Worm (Caenorhabditis elegans) whole organism, L1 larva: ENCODE data around the gene R12A1.3.

ENCODE experiments used
- C04F5.9 ChIP-seq: sonication (generic microtip); optimal IDR thresholded peaks from 2 replicates; lab custom pipeline; 2016; ENCODE audit warnings: missing genetic modification characterization, missing compliant biosample characterization
- C34B4.2 ChIP-seq: sonication (generic microtip); optimal IDR thresholded peaks from 2 replicates; lab custom pipeline; 2017; ENCODE audit warnings: mild to moderate bottlenecking, missing genetic modification characterization, missing compliant biosample characterization
- alr-1 ChIP-seq: fragments of 200-800 bp; sonication (Bioruptor generic); optimal IDR thresholded peaks from 2 replicates; lab custom pipeline; 2018; ENCODE audit warnings: borderline replicate concordance, mild to moderate bottlenecking, missing genetic modification characterization, missing compliant biosample characterization
- ceh-8 ChIP-seq: fragments of 200-800 bp; sonication (Bioruptor generic); optimal IDR thresholded peaks from 2 replicates; lab custom pipeline; 2018; ENCODE audit warnings: mild to moderate bottlenecking, missing genetic modification characterization, moderate library complexity, missing compliant biosample characterization
- ceh-88 ChIP-seq: fragments of 200-800 bp; sonication (Bioruptor generic); IDR thresholded peaks from 2 replicates; pipeline ENCODE4 v1.3.6; 2022; ENCODE audit warnings: missing genetic modification characterization, missing compliant biosample characterization
- ces-1 ChIP-seq: fragments of 150-350 bp; optimal IDR thresholded peaks from 2 replicates; lab custom pipeline; 2014; ENCODE audit warnings: missing biosample characterization, missing genetic modification reagents, missing genetic modification characterization
- efl-3 ChIP-seq: fragments of 200-800 bp; sonication (Bioruptor generic); optimal IDR thresholded peaks from 2 replicates; lab custom pipeline; 2018; ENCODE audit warnings: mild to moderate bottlenecking, missing genetic modification characterization, missing compliant biosample characterization
- egl-13 ChIP-seq: sonication (generic microtip); optimal IDR thresholded peaks from 2 replicates; lab custom pipeline; 2016; ENCODE audit warnings: missing genotype, missing genetic modification reagents, missing genetic modification characterization, missing compliant biosample characterization
- elt-3 ChIP-seq, 6 experiments: fragments of 150-350 bp in 1 of 6; sonication (generic microtip); optimal IDR thresholded peaks; 2 replicates each; lab custom pipeline; 2017 to 2018; ENCODE audit warnings: missing biosample characterization in 6 of 6, missing genetic modification characterization in 6 of 6, inconsistent platforms in 1 of 6
- fkh-10 ChIP-seq: sonication (generic microtip); optimal IDR thresholded peaks from 2 replicates; lab custom pipeline; 2017; ENCODE audit warnings: missing biosample characterization, missing genetic modification reagents, missing genetic modification characterization
- fos-1 ChIP-seq: fragments of 150-350 bp; optimal IDR thresholded peaks from 2 replicates; lab custom pipeline; 2014; ENCODE audit warnings: missing biosample characterization, missing genetic modification characterization
- grh-1 ChIP-seq: fragments of 200-800 bp; sonication (Bioruptor generic); IDR thresholded peaks from 2 replicates; pipeline ENCODE4 v1.3.6; 2022; ENCODE audit warnings: missing genetic modification reagents, missing genetic modification characterization, missing compliant biosample characterization
- isw-1 ChIP-seq: fragments of 200-800 bp; sonication (Bioruptor generic); IDR thresholded peaks from 2 replicates; pipeline ENCODE4 v1.3.6; 2022; ENCODE audit warnings: missing genetic modification characterization, missing compliant biosample characterization
- jun-1 ChIP-seq: fragments of 150-350 bp; optimal IDR thresholded peaks from 2 replicates; lab custom pipeline; 2014; ENCODE audit warnings: missing biosample characterization, missing genetic modification reagents, missing genetic modification characterization
- lin-14 ChIP-seq: fragments of 200-800 bp; sonication (Bioruptor generic); optimal IDR thresholded peaks from 2 replicates; lab custom pipeline; 2018; ENCODE audit warnings: mild to moderate bottlenecking, missing genetic modification characterization, moderate library complexity, missing compliant biosample characterization
- lin-35 ChIP-seq, 2 experiments: fragments of 150-350 bp; optimal IDR thresholded peaks; 2 replicates each; lab custom pipeline; 2014; ENCODE audit warnings: missing biosample characterization in 2 of 2, missing genetic modification characterization in 2 of 2, missing genetic modification reagents in 2 of 2
- lsy-2 ChIP-seq, 2 experiments: fragments of 150-350 bp; optimal IDR thresholded peaks; 2 replicates each; lab custom pipeline; 2014; ENCODE audit warnings: missing biosample characterization in 2 of 2, missing genetic modification characterization in 2 of 2
- nhr-12 ChIP-seq: sonication (generic microtip); optimal IDR thresholded peaks from 2 replicates; lab custom pipeline; 2017; ENCODE audit warnings: missing biosample characterization, missing genetic modification characterization
- nhr-19 ChIP-seq: fragments of 200-800 bp; sonication (Bioruptor generic); conservative IDR thresholded peaks from 2 replicates; pipeline ENCODE4 v1.3.6; 2022; ENCODE audit warnings: missing genetic modification characterization, missing compliant biosample characterization
- nhr-237 ChIP-seq: fragments of 150-350 bp; optimal IDR thresholded peaks from 2 replicates; lab custom pipeline; 2014; ENCODE audit warnings: missing biosample characterization, missing genetic modification characterization
- nhr-47 ChIP-seq: sonication (generic microtip); optimal IDR thresholded peaks from 2 replicates; lab custom pipeline; 2016; ENCODE audit warnings: mild to moderate bottlenecking, missing genetic modification characterization, moderate library complexity, missing compliant biosample characterization
- nhr-71 ChIP-seq: sonication (generic microtip); optimal IDR thresholded peaks from 2 replicates; lab custom pipeline; 2016; ENCODE audit warnings: mild to moderate bottlenecking, missing genetic modification characterization, moderate library complexity, missing compliant biosample characterization
- nhr-77 ChIP-seq: fragments of 150-350 bp; optimal IDR thresholded peaks from 2 replicates; lab custom pipeline; 2014; ENCODE audit warnings: missing biosample characterization, missing genetic modification characterization
- nhr-84 ChIP-seq: sonication (generic microtip); optimal IDR thresholded peaks from 2 replicates; lab custom pipeline; 2017; ENCODE audit warnings: missing biosample characterization, missing genetic modification characterization
- nhr-90 ChIP-seq: sonication (generic microtip); optimal IDR thresholded peaks from 2 replicates; lab custom pipeline; 2016; ENCODE audit warnings: mild to moderate bottlenecking, missing genetic modification characterization, missing compliant biosample characterization; ENCODE audit not compliant: poor library complexity
- pax-3 ChIP-seq: fragments of 200-800 bp; sonication (Bioruptor generic); optimal IDR thresholded peaks from 2 replicates; lab custom pipeline; 2018; ENCODE audit warnings: mild to moderate bottlenecking, missing genetic modification characterization, moderate library complexity, missing compliant biosample characterization
- rnt-1 ChIP-seq: sonication (generic microtip); optimal IDR thresholded peaks from 2 replicates; lab custom pipeline; 2016; ENCODE audit warnings: mild to moderate bottlenecking, missing genetic modification characterization, moderate library complexity, missing compliant biosample characterization
- skn-1 ChIP-seq: fragments of 150-350 bp; optimal IDR thresholded peaks from 2 replicates; lab custom pipeline; 2014; ENCODE audit warnings: missing biosample characterization, missing genetic modification characterization
- snpc-4 ChIP-seq: fragments of 150-350 bp; optimal IDR thresholded peaks from 2 replicates; lab custom pipeline; 2014; ENCODE audit warnings: missing biosample characterization, missing genetic modification characterization
- sox-4 ChIP-seq: sonication (generic microtip); optimal IDR thresholded peaks from 2 replicates; lab custom pipeline; 2016; ENCODE audit warnings: missing genetic modification characterization, missing compliant biosample characterization
- sptf-1 ChIP-seq: fragments of 150-350 bp; optimal IDR thresholded peaks from 2 replicates; lab custom pipeline; 2014; ENCODE audit warnings: missing biosample characterization, missing genetic modification characterization
- sup-37 ChIP-seq: fragments of 200-800 bp; sonication (Bioruptor generic); optimal IDR thresholded peaks from 2 replicates; lab custom pipeline; 2018; ENCODE audit warnings: mild to moderate bottlenecking, missing genetic modification characterization, missing compliant biosample characterization
- tbx-2 ChIP-seq: sonication (generic microtip); optimal IDR thresholded peaks from 2 replicates; lab custom pipeline; 2016; ENCODE audit warnings: missing genetic modification characterization, missing compliant biosample characterization
- unc-130 ChIP-seq: fragments of 150-350 bp; optimal IDR thresholded peaks from 2 replicates; lab custom pipeline; 2017; ENCODE audit warnings: missing biosample characterization, missing genetic modification characterization, inconsistent platforms
- unc-30 ChIP-seq: sonication (generic microtip); optimal IDR thresholded peaks from 2 replicates; lab custom pipeline; 2017; ENCODE audit warnings: missing biosample characterization, missing genetic modification characterization
- unc-62 ChIP-seq: fragments of 150-350 bp; optimal IDR thresholded peaks from 2 replicates; lab custom pipeline; 2014; ENCODE audit warnings: missing biosample characterization, missing genetic modification reagents, missing genetic modification characterization
- vab-15 ChIP-seq: sonication (generic microtip); optimal IDR thresholded peaks from 2 replicates; lab custom pipeline; 2017; ENCODE audit warnings: missing genotype, mild to moderate bottlenecking, missing genetic modification characterization, missing compliant biosample characterization
- zip-4 ChIP-seq: fragments of 200-800 bp; sonication (Bioruptor generic); optimal IDR thresholded peaks from 2 replicates; lab custom pipeline; 2018; ENCODE audit warnings: mild to moderate bottlenecking, missing genetic modification characterization, moderate library complexity, missing compliant biosample characterization

The R12A1.3 gene

DNA sequence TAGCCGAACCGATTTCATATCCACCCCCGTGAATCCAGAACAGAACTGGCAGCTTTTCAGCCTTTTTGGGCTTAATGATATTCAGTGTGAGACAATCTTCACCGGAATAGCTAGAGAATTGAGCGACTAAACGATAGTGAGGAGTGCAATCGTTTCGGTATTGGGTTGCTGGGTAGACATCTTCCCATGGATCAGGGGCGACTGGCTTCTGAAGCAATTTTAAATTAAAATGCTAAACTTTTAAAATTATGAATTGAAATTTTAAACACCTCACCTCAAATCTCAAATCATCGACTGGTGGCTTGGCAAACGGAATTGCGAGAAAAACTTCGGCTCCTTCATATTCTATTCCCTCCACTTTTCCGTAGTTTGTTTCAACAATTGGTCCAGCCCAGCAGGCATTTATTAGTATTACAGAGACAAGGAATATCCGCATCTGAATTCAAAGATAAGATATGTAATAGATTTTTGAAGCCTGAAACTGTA is 6.2 kb upstream of the R12A1.3 start, which contains the start of gene ges-1:
ges-1 (minus strand) TSS at position 436 of the 486 bp plus-strand sequence.
- TF ChIP-seq vab-15 (no peak), C04F5.9 (tag; lab: Kevin White, UChicago) (no peak), ces-1 (GFP tag; lab: Kevin White, UChicago) (no peak), unc-62 (GFP tag; lab: Kevin White, UChicago) (no peak), lsy-2 (tag; optimal IDR thresholded peaks at IDR 0.05; lab: Kevin White, UChicago) (no peak), efl-3 (GFP tag; lab: Kevin White, UChicago) (no peak), lin-35 (GFP tag; optimal IDR thresholded peaks at IDR 0.05; lab: Kevin White, UChicago) (no peak), unc-30 (tag; lab: Kevin White, UChicago) (no peak)

DNA sequence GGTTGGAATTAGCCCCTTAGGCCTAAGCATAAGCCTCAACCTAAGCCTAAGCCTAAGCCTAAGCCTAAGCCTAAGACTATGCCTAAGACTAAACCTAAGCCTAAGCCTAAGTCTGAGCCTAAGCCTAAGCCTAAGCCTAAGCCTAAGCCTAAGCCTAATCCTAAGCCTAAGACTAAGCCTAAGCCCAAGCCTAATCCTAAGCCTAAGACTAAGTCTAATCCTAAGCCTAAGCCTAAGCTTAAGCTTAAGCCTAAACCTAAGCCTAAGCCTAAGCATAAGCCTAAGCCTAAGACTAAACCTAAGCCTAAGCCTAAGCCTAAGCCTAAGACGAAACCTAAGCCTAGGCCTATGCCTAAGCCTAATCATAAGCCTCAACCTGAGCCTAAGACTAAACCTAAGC is 2.3 kb downstream of the R12A1.3 start:
- TF ChIP-seq nhr-19 (GFP tag; lab: Robert Waterston, UW) (no peak), isw-1 (GFP tag; lab: Robert Waterston, UW) (no peak), elt-3 (tag; optimal IDR thresholded peaks at IDR 0.05; lab: Kevin White, UChicago) (no peak), tbx-2 (no peak), fkh-10 (GFP tag; lab: Kevin White, UChicago) (no peak), jun-1 (no peak), C34B4.2 (tag; lab: Kevin White, UChicago) (no peak), grh-1 (GFP tag; lab: Robert Waterston, UW) (no peak), rnt-1 (tag; lab: Kevin White, UChicago) (no peak), pax-3 (tag; lab: Kevin White, UChicago) (no peak), nhr-77 (tag; lab: Kevin White, UChicago) (no peak), sox-4 (tag; lab: Kevin White, UChicago) (no peak), zip-4 (GFP tag; lab: Kevin White, UChicago) (no peak), snpc-4 (tag; lab: Kevin White, UChicago) (no peak), lin-35 (GFP tag; optimal IDR thresholded peaks at IDR 0.05; lab: Kevin White, UChicago) (no peak), unc-30 (tag; lab: Kevin White, UChicago) (no peak)

DNA sequence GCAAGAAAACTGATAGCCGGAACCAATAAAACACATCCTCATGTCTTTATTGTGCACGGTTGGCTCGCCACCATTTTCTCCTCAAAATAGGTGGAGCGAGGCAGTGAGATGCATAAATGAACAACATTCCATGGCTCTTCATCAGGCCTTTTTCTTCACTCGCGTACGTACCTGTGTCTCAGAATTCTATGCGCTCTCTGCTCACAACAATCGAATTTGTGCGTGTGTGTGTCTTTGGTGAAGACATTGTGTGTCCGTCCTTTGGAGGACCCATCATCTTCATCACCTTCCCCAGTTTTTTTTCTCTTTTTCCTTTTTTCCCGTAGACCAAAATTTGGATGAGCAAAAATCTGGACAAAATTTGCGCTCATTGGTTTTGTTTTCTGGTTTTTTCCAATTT is 3.3 kb downstream of the R12A1.3 start:
- peak; percentile 78 for TF ChIP-seq lin-14
- no peak for TF ChIP-seq egl-13 (tag; lab: Kevin White, UChicago)
- TF ChIP-seq nhr-12 (tag; lab: Kevin White, UChicago): no peak
- no peak for TF ChIP-seq ces-1 (GFP tag; lab: Kevin White, UChicago)
- peak; percentile 8 for TF ChIP-seq fkh-10 (GFP tag; lab: Kevin White, UChicago)
- TF ChIP-seq, all 84 proteins: peak for 2

- TF ChIP-seq nhr-84 (tag; lab: Kevin White, UChicago) (no peak), sup-37 (GFP tag; lab: Kevin White, UChicago) (no peak), nhr-237 (tag; lab: Kevin White, UChicago) (no peak), grh-1 (GFP tag; lab: Robert Waterston, UW) (no peak), alr-1 (tag; lab: Kevin White, UChicago) (no peak), nhr-71 (no peak), nhr-47 (tag; lab: Kevin White, UChicago) (no peak), ceh-88 (GFP tag; lab: Robert Waterston, UW) (no peak), unc-130 (no peak), snpc-4 (tag; lab: Kevin White, UChicago) (no peak), nhr-90 (no peak), sptf-1 (tag; lab: Kevin White, UChicago) (no peak), jun-1 (no peak), skn-1 (tag; lab: Kevin White, UChicago) (no peak), ceh-8 (GFP tag; lab: Kevin White, UChicago) (no peak), unc-30 (tag; lab: Kevin White, UChicago) (no peak), fos-1 (no peak)
These were observed 9.4 kb downstream of the R12A1.3 start for ce11 chrV:1416154-1416553.
